Fruit fly (Drosophila melanogaster): ENCODE measurements around the gene betaTub65B.

The betaTub65B gene

dm6 chr3L:6550978-6551339 is 20.4 kb downstream of the betaTub65B start:
- TF ChIP-seq CG8478 (optimal IDR thresholded peaks at IDR 0.05) (no peak), CTCF (optimal IDR thresholded peaks at IDR 0.05) (no peak)

dm6 chr3L:6551816-6552371 is 21.4 kb downstream of the betaTub65B start:
- TF ChIP-seq CG8478 (optimal IDR thresholded peaks at IDR 0.05) (no peak), CTCF (optimal IDR thresholded peaks at IDR 0.05) (no peak)

DNA sequence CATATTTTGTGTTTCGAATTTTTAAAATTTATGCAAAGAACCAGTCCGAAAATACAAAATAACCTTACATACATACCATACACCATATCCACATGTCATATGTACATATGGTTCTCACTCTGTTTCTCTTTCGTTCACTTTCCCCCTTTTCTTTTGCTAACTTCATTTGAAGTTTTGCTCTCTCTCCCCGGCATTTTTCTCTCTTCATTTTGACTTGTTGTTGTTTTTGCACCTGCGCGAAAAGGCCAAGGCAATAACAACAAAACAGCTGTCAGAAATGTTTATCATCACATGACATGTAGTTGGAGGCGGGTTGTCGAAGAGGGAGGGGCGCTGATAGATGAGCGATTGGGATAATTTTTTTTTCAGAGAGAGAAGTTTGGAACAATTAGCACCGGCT is 21.9 kb downstream of the betaTub65B start:
- TF ChIP-seq CTCF (optimal IDR thresholded peaks at IDR 0.05) = no peak
- no peak for TF ChIP-seq CG8478 (optimal IDR thresholded peaks at IDR 0.05)

DNA sequence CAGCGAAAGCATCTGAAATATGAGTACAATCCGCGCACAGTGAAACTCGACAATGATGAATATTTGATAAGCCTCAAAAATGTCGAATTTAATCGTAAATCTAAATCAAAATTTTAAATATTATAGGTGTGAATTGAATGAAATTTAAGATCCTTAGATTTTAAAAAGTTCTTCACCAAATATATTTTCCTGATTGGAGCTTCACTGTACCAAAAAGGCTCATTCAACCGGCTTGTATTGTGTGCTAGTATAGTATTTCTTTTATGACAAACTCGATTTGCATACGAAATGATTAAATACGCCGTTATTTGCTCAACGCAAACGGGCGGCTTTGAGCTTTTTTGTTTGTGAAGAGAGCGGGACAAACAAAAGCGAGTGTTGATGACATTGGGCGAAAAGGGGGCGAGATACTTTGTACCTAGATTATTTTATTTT is 22.5 kb downstream of the betaTub65B start:
- TF ChIP-seq CTCF (optimal IDR thresholded peaks at IDR 0.05) (no peak), CG8478 (optimal IDR thresholded peaks at IDR 0.05) (no peak)

- TF ChIP-seq CG8478 (optimal IDR thresholded peaks at IDR 0.05) = no peak
- TF ChIP-seq CTCF (optimal IDR thresholded peaks at IDR 0.05) = no peak
Measured at dm6 chr3L:6554056-6554739, 23.7 kb downstream of the betaTub65B start.

DNA sequence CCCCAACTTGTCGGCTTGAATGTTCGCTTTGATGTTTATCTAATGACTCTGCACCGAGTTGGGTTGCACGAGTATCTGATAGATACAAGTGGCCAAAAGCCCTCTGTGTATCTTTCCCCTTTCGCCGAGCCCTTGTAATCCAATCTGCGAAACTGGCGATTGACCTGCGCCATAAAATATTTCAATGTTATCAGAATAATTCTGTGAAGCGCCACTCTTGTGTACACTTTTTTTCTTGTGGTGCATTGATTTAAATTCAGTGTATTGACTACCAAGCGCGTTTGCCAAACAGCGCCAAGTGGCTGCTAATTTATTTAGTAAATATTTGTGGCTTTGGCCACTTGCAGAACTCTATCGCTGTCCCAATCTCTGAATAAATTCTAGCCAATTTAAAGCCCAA is 25.7 kb downstream of the betaTub65B start:
- TF ChIP-seq CTCF (optimal IDR thresholded peaks at IDR 0.05) (no peak), CG8478 (optimal IDR thresholded peaks at IDR 0.05) (no peak)

- TF ChIP-seq CTCF (optimal IDR thresholded peaks at IDR 0.05) (no peak), CG8478 (optimal IDR thresholded peaks at IDR 0.05) (no peak)
Measured at dm6 chr3L:6558516-6558915, 28.0 kb downstream of the betaTub65B start.

DNA sequence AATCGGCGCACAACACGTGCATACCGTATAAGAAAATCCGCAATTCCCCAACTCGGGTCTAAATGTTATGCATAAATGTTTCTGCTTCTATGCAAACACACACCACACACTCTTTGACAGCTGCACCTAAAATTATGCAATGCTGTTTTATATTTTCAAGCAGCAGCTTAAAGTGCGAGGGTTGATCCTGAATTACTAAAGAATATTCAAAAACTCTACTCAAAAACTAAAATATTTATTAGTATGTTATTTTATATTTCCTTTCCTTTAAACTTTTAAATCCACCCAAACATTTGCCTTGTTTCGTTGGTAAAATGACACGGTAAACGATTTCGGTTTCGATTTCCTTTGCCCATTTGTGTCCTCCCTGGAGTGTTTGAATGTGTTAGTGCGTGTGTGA is 30.5 kb downstream of the betaTub65B start:
- TF ChIP-seq CTCF (optimal IDR thresholded peaks at IDR 0.05) (no peak), CG8478 (optimal IDR thresholded peaks at IDR 0.05) (no peak)

- TF ChIP-seq CTCF (optimal IDR thresholded peaks at IDR 0.05) = no peak
- no peak for TF ChIP-seq CG8478 (optimal IDR thresholded peaks at IDR 0.05)
Measured at dm6 chr3L:6576709-6577108, 46.2 kb downstream of the betaTub65B start.

- no peak for TF ChIP-seq CG8478 (optimal IDR thresholded peaks at IDR 0.05)
- TF ChIP-seq CTCF (optimal IDR thresholded peaks at IDR 0.05) = no peak
Measured at dm6 chr3L:6577313-6577852, 46.9 kb downstream of the betaTub65B start.
